Worm (Caenorhabditis elegans) whole organism, L4/young adult: Measurements from ENCODE around the gene H23L24.4.

ENCODE experiments used
- dao-5 ChIP-seq: sonication (generic microtip); optimal IDR thresholded peaks from 2 replicates; lab custom pipeline; 2016; ENCODE audit warnings: missing genotype, missing genetic modification characterization, moderate library complexity, missing compliant biosample characterization
- him-1 ChIP-seq: sonication (generic microtip); optimal IDR thresholded peaks from 2 replicates; lab custom pipeline; 2016; ENCODE audit warnings: missing genotype, missing genetic modification reagents, missing genetic modification characterization, missing compliant biosample characterization

DNA sequence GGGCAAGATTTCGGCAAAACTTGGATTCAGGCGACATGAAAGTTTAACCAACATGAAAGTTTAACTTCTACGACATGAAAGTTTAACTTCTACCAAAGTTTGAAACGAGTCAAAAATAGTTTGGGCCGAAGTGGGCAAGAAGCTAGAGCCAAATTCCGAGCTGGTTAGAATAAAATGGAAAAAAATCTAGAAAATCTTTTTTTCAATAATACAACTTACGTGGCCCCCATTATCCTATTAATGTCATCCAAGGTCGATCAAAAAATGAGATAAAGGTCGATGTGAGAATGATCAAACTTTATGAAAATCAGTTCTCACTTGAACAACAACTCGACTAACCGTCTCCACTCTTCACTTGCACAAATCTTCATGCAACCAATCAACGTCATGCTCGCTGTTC lies 28.1 kb downstream of the H23L24.4 start, which contains the start of gene F08B4.8:
- TF ChIP-seq dao-5 (tag; lab: Kevin White, UChicago) = no peak
- TF ChIP-seq him-1 (tag; lab: Kevin White, UChicago) = no peak
